2 fruit fly cellular contexts compared by ENCODE assay signal in genomic region chr2L:9737360-9737759, dm6.
TF ChIP-seq lines count a peak whose summit lies in the region.

No protein-coding gene starts in this region.

- no peak for TF ChIP-seq CTCF in whole organism, embryonic (GFP tag; optimal IDR thresholded peaks at IDR 0.05; lab: Kevin White, UChicago)

TF ChIP-seq in whole organism, adult, 20 proteins besides CTCF, POLR2A, EP300 and RAD21:
- TF ChIP-seq kay (GFP tag; lab: Kevin White, UChicago; ENCODE audit: borderline replicate concordance) (peak; percentile 52), bab1 (GFP tag; optimal IDR thresholded peaks at IDR 0.05; lab: Kevin White, UChicago) (no peak), CG33017 (tag; optimal IDR thresholded peaks at IDR 0.05; lab: Kevin White, UChicago) (no peak)

TF ChIP-seq in whole organism, embryonic, 481 proteins besides CTCF, POLR2A, EP300 and RAD21:
- TF ChIP-seq Lpt (GFP tag; optimal IDR thresholded peaks at IDR 0.05; lab: Kevin White, UChicago): no peak
- TF ChIP-seq Med (GFP tag; lab: Kevin White, UChicago): peak; percentile 45
- no peak for TF ChIP-seq CG7357 (GFP tag; IDR thresholded peaks at IDR 0.05; lab: Robert Waterston, UW)
- TF ChIP-seq H15 (GFP tag; IDR thresholded peaks at IDR 0.05; lab: Robert Waterston, UW): peak; percentile 21; the same call in 1 of the 3 replicates
- no peak for TF ChIP-seq maf-S (GFP tag; optimal IDR thresholded peaks at IDR 0.05; lab: Kevin White, UChicago)
- TF ChIP-seq CG33557 (GFP tag; optimal IDR thresholded peaks at IDR 0.05; lab: Kevin White, UChicago): no peak
- peak; percentile 70 for TF ChIP-seq Ets65A (GFP tag; lab: Kevin White, UChicago)
- no peak for TF ChIP-seq Hr39 (optimal IDR thresholded peaks at IDR 0.05; lab: Kevin White, UChicago)
- TF ChIP-seq fd64A (GFP tag; optimal IDR thresholded peaks at IDR 0.05; lab: Kevin White, UChicago): no peak

Comparison
In these comparisons a context has a peak if more than half of its experiments do, and no peak if none do; other contexts are left out.
1. Of the 1 proteins assayed by ChIP-seq in both whole organism, embryonic and whole organism, adult: peak only in whole organism, embryonic: none; only in whole organism, adult: kay; in both: none; in neither: 0.